Fruit fly (Drosophila melanogaster) whole organism, adult: ENCODE measurements around the gene CG15394.

Experiments used
- CG11617 ChIP-seq: fragments of 200-800 bp; sonication (Bioruptor generic); optimal IDR thresholded peaks from 2 replicates; lab custom pipeline; 2017; ENCODE audit warnings: mild to moderate bottlenecking, missing biosample characterization, missing genetic modification reagents, missing genetic modification characterization
- CG12768 ChIP-seq: fragments of 200-800 bp; sonication (Bioruptor generic); optimal IDR thresholded peaks from 2 replicates; lab custom pipeline; 2017; ENCODE audit warnings: missing biosample characterization, missing genetic modification characterization, mild to moderate bottlenecking, moderate library complexity, missing genetic modification reagents
- CG14711 ChIP-seq: fragments of 200-800 bp; sonication (Bioruptor generic); optimal IDR thresholded peaks from 2 replicates; lab custom pipeline; 2018; ENCODE audit warnings: missing biosample characterization, mild to moderate bottlenecking, missing genetic modification characterization, moderate library complexity
- CG1620 ChIP-seq: fragments of 200-800 bp; sonication (Bioruptor generic); optimal IDR thresholded peaks from 2 replicates; lab custom pipeline; 2016; ENCODE audit warnings: missing biosample characterization, missing genetic modification characterization
- CG33017 ChIP-seq: fragments of 200-800 bp; sonication (Bioruptor generic); optimal IDR thresholded peaks from 2 replicates; lab custom pipeline; 2018; ENCODE audit warnings: missing biosample characterization, mild to moderate bottlenecking, missing genetic modification characterization, moderate library complexity
- CG5204 ChIP-seq: fragments of 200-800 bp; sonication (Bioruptor generic); optimal IDR thresholded peaks from 2 replicates; lab custom pipeline; 2016; ENCODE audit warnings: missing biosample characterization, missing genetic modification characterization
- CG7045 ChIP-seq: fragments of 200-800 bp; sonication (Bioruptor generic); optimal IDR thresholded peaks from 2 replicates; lab custom pipeline; 2017; ENCODE audit warnings: missing biosample characterization, mild to moderate bottlenecking, missing genetic modification characterization
- CG7101 ChIP-seq: fragments of 200-800 bp; sonication (Bioruptor generic); optimal IDR thresholded peaks from 2 replicates; lab custom pipeline; 2018; ENCODE audit warnings: missing biosample characterization, mild to moderate bottlenecking, missing genetic modification characterization, moderate library complexity
- Clk ChIP-seq: fragments of 200-800 bp; sonication (Bioruptor generic); optimal IDR thresholded peaks from 2 replicates; lab custom pipeline; 2017; ENCODE audit warnings: missing biosample characterization, missing genetic modification characterization
- Crg-1 ChIP-seq: fragments of 200-800 bp; sonication (Bioruptor generic); optimal IDR thresholded peaks from 2 replicates; lab custom pipeline; 2016; ENCODE audit warnings: missing biosample characterization, missing genetic modification characterization
- Hr96 ChIP-seq: fragments of 200-800 bp; sonication (Bioruptor generic); optimal IDR thresholded peaks from 2 replicates; lab custom pipeline; 2016; ENCODE audit warnings: missing biosample characterization, missing genetic modification characterization
- Mnt ChIP-seq: fragments of 200-800 bp; sonication (Bioruptor generic); optimal IDR thresholded peaks from 2 replicates; lab custom pipeline; 2016; ENCODE audit warnings: missing biosample characterization, mild to moderate bottlenecking, missing genetic modification characterization
- bab1 ChIP-seq: fragments of 200-800 bp; sonication (Bioruptor generic); optimal IDR thresholded peaks from 3 replicates; lab custom pipeline; 2019; ENCODE audit warnings: missing biosample characterization, mild to moderate bottlenecking, missing genetic modification characterization, moderate library complexity
- cic ChIP-seq: fragments of 200-800 bp; sonication (Bioruptor generic); optimal IDR thresholded peaks from 2 replicates; lab custom pipeline; 2017; ENCODE audit warnings: missing biosample characterization, mild to moderate bottlenecking, missing genetic modification characterization, moderate library complexity
- cnc ChIP-seq, 2 experiments: fragments of >200 bp; optimal IDR thresholded peaks; 2 replicates each; lab custom pipeline; 2017
- kay ChIP-seq: fragments of 200-800 bp; sonication (Bioruptor generic); peaks from one replicate; lab custom pipeline; 2016; ENCODE audit warnings: missing biosample characterization, missing genetic modification characterization, borderline replicate concordance
- ovo ChIP-seq: fragments of 200-800 bp; sonication (Bioruptor generic); optimal IDR thresholded peaks from 2 replicates; lab custom pipeline; 2016; ENCODE audit warnings: missing biosample characterization, missing genetic modification characterization
- pad ChIP-seq: fragments of 200-800 bp; sonication (Bioruptor generic); optimal IDR thresholded peaks from 3 replicates; lab custom pipeline; 2017; ENCODE audit warnings: missing biosample characterization, missing genetic modification characterization, mild to moderate bottlenecking, moderate library complexity, missing genetic modification reagents
- tj ChIP-seq: fragments of 200-800 bp; sonication (Bioruptor generic); optimal IDR thresholded peaks from 3 replicates; lab custom pipeline; 2017; ENCODE audit warnings: missing biosample characterization, mild to moderate bottlenecking, missing genetic modification characterization, moderate library complexity
- toe ChIP-seq: fragments of 200-800 bp; sonication (Bioruptor generic); optimal IDR thresholded peaks from 2 replicates; lab custom pipeline; 2016; ENCODE audit warnings: missing biosample characterization, missing genetic modification characterization

Gene CG15394

dm6 chr2L:2606725-2607124 lies 15.1 kb downstream of the CG15394 start:
- TF ChIP-seq ovo (GFP tag; lab: Kevin White, UChicago) (no peak), cic (GFP tag; lab: Kevin White, UChicago) (no peak)

dm6 chr2L:2609694-2610093 lies 18.0 kb downstream of the CG15394 start, which contains the start of gene CG15395:
Gene CG15395, plus strand, starts transcription at chr2L:2609994.
- TF ChIP-seq cic (GFP tag; lab: Kevin White, UChicago) (no peak), tj (no peak)

dm6 chr2L:2619887-2620286 lies 28.2 kb downstream of the CG15394 start, which contains the start of gene CG43403:
Gene CG43403, plus strand, starts transcription at chr2L:2620187.
- TF ChIP-seq Hr96 (GFP tag; lab: Kevin White, UChicago) (no peak), CG11617 (GFP tag; lab: Kevin White, UChicago) (no peak), CG7101 (tag; lab: Kevin White, UChicago) (no peak), CG14711 (tag; lab: Kevin White, UChicago) (no peak)

dm6 chr2L:2623947-2624346 lies 32.3 kb downstream of the CG15394 start:
- no peak for TF ChIP-seq cnc (optimal IDR thresholded peaks at IDR 0.05; lab: Kevin White, UChicago)
- no peak for TF ChIP-seq CG14711 (tag; lab: Kevin White, UChicago)
- TF ChIP-seq Hr96 (GFP tag; lab: Kevin White, UChicago) = no peak
- TF ChIP-seq kay = no peak
- TF ChIP-seq Mnt (GFP tag; lab: Kevin White, UChicago) = no peak
- TF ChIP-seq pad (GFP tag; lab: Kevin White, UChicago) = no peak
- no peak for TF ChIP-seq CG1620 (GFP tag; lab: Kevin White, UChicago)
- TF ChIP-seq cic (GFP tag; lab: Kevin White, UChicago) = no peak
- no peak for TF ChIP-seq bab1 (GFP tag; lab: Kevin White, UChicago)
- no peak for TF ChIP-seq CG11617 (GFP tag; lab: Kevin White, UChicago)
- no peak for TF ChIP-seq toe (GFP tag; lab: Kevin White, UChicago)

dm6 chr2L:2627507-2627906 lies 35.8 kb downstream of the CG15394 start:
- no peak for TF ChIP-seq CG12768 (GFP tag; lab: Kevin White, UChicago)
- no peak for TF ChIP-seq CG1620 (GFP tag; lab: Kevin White, UChicago)
- TF ChIP-seq CG33017 (tag; lab: Kevin White, UChicago) = no peak
- no peak for TF ChIP-seq cic (GFP tag; lab: Kevin White, UChicago)
- TF ChIP-seq cnc (optimal IDR thresholded peaks at IDR 0.05; lab: Kevin White, UChicago) = no peak
- TF ChIP-seq ovo (GFP tag; lab: Kevin White, UChicago) = no peak
- no peak for TF ChIP-seq Mnt (GFP tag; lab: Kevin White, UChicago)
- TF ChIP-seq Crg-1 = no peak
- TF ChIP-seq tj = no peak
- no peak for TF ChIP-seq pad (GFP tag; lab: Kevin White, UChicago)
- no peak for TF ChIP-seq toe (GFP tag; lab: Kevin White, UChicago)
- TF ChIP-seq CG7101 (tag; lab: Kevin White, UChicago) = no peak
- no peak for TF ChIP-seq bab1 (GFP tag; lab: Kevin White, UChicago)
- TF ChIP-seq CG14711 (tag; lab: Kevin White, UChicago) = no peak
- no peak for TF ChIP-seq CG5204 (GFP tag; lab: Kevin White, UChicago)

- no peak for TF ChIP-seq CG11617 (GFP tag; lab: Kevin White, UChicago)
- no peak for TF ChIP-seq CG1620 (GFP tag; lab: Kevin White, UChicago)
- TF ChIP-seq toe (GFP tag; lab: Kevin White, UChicago) = no peak
- TF ChIP-seq CG7101 (tag; lab: Kevin White, UChicago) = no peak
- no peak for TF ChIP-seq CG33017 (tag; lab: Kevin White, UChicago)
- TF ChIP-seq cnc (optimal IDR thresholded peaks at IDR 0.05; lab: Kevin White, UChicago) = no peak
- TF ChIP-seq Mnt (GFP tag; lab: Kevin White, UChicago) = no peak
- TF ChIP-seq pad (GFP tag; lab: Kevin White, UChicago) = no peak
- no peak for TF ChIP-seq bab1 (GFP tag; lab: Kevin White, UChicago)
- TF ChIP-seq cic (GFP tag; lab: Kevin White, UChicago) = no peak
- TF ChIP-seq tj = no peak
Measured at dm6 chr2L:2628760-2629159, 37.1 kb downstream of the CG15394 start.

dm6 chr2L:2636326-2637001 lies 44.8 kb downstream of the CG15394 start:
- TF ChIP-seq CG14711 (tag; lab: Kevin White, UChicago) = no peak
- no peak for TF ChIP-seq bab1 (GFP tag; lab: Kevin White, UChicago)
- TF ChIP-seq CG33017 (tag; lab: Kevin White, UChicago) = no peak
- TF ChIP-seq toe (GFP tag; lab: Kevin White, UChicago) = no peak
- TF ChIP-seq CG1620 (GFP tag; lab: Kevin White, UChicago) = no peak
- TF ChIP-seq CG7045 (GFP tag; lab: Kevin White, UChicago) = no peak
- no peak for TF ChIP-seq kay
- TF ChIP-seq ovo (GFP tag; lab: Kevin White, UChicago) = no peak
- no peak for TF ChIP-seq cic (GFP tag; lab: Kevin White, UChicago)
- TF ChIP-seq CG11617 (GFP tag; lab: Kevin White, UChicago) = no peak
- TF ChIP-seq Mnt (GFP tag; lab: Kevin White, UChicago) = no peak
- TF ChIP-seq CG12768 (GFP tag; lab: Kevin White, UChicago) = no peak
- TF ChIP-seq Crg-1 = no peak
- no peak for TF ChIP-seq Clk (GFP tag; lab: Kevin White, UChicago)
- TF ChIP-seq cnc (optimal IDR thresholded peaks at IDR 0.05; lab: Kevin White, UChicago) = no peak
- TF ChIP-seq CG7101 (tag; lab: Kevin White, UChicago) = no peak
